Worm (Caenorhabditis elegans) whole organism, L1 larva: ENCODE results near the gene F13C5.5.

Source experiments
- egl-13 ChIP-seq: sonication (generic microtip); optimal IDR thresholded peaks from 2 replicates; lab custom pipeline; 2016; ENCODE audit warnings: missing genotype, missing genetic modification reagents, missing genetic modification characterization, missing compliant biosample characterization
- ets-5 ChIP-seq: fragments of 200-800 bp; sonication (Bioruptor generic); IDR thresholded peaks from 2 replicates; pipeline ENCODE4 v1.3.6; 2022; ENCODE audit warnings: missing genetic modification characterization, missing compliant biosample characterization
- nhr-237 ChIP-seq: fragments of 150-350 bp; optimal IDR thresholded peaks from 2 replicates; lab custom pipeline; 2014; ENCODE audit warnings: missing biosample characterization, missing genetic modification characterization
- unc-62 ChIP-seq: fragments of 150-350 bp; optimal IDR thresholded peaks from 2 replicates; lab custom pipeline; 2014; ENCODE audit warnings: missing biosample characterization, missing genetic modification reagents, missing genetic modification characterization
- ztf-11 ChIP-seq, 2 experiments: sonication (generic microtip); optimal IDR thresholded peaks; 2 replicates each; lab custom pipeline; 2016 to 2017; ENCODE audit warnings: missing genetic modification characterization in 2 of 2, missing biosample characterization in 1 of 2, missing compliant biosample characterization in 1 of 2

DNA sequence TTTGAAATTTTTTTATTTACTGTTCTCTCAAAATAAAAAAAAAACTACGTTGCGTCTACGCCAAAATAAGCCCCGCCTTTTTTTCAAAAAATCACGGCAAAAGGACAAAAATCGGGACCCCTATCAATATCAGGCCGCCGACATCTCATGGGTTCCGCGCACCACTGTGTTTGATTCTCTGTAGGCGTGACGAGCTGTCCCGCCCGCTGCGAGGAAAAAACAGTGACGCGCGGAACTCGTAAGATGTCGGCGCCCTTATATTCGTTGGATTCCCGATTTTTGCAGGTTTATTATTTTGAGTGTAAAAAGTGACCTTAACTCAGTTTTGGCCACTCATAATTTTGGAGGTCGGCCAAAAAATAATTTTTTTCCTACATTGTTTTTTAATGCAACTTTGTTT, 36.9 kb downstream of the F13C5.5 start:
- TF ChIP-seq unc-62 (GFP tag; lab: Kevin White, UChicago) (no peak), ztf-11 (tag; optimal IDR thresholded peaks at IDR 0.05; lab: Kevin White, UChicago) (no peak), egl-13 (tag; lab: Kevin White, UChicago) (no peak), nhr-237 (tag; lab: Kevin White, UChicago) (no peak), ets-5 (GFP tag; lab: Robert Waterston, UW) (no peak)
